Worm (Caenorhabditis elegans) whole organism, L4/young adult: ENCODE results near the gene F13D12.3.

Experiments
- W03F9.2 ChIP-seq: fragments of 150-350 bp; optimal IDR thresholded peaks from 2 replicates; lab custom pipeline; 2014; ENCODE audit warnings: missing biosample characterization, missing genetic modification characterization
- him-1 ChIP-seq: sonication (generic microtip); optimal IDR thresholded peaks from 2 replicates; lab custom pipeline; 2016; ENCODE audit warnings: missing genotype, missing genetic modification reagents, missing genetic modification characterization, missing compliant biosample characterization

DNA sequence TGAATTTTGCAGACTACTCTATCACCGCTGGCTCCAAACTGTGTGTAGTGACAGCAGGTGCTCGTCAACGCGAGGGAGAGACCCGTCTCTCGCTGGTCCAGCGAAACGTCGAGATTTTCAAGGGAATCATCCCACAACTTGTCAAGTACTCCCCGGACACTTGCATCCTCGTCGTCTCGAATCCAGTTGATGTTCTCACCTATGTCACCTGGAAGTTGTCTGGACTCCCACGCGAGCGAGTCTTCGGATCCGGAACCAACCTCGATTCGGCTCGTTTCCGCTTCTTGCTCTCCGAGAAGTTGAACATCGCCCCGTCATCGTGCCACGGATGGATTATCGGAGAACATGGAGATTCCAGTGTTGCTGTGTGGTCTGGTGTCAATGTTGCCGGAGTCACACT, 5.4 kb downstream of the F13D12.3 start:
- TF ChIP-seq him-1 (no peak), W03F9.2 (tag; lab: Kevin White, UChicago) (no peak)
